Fruit fly (Drosophila melanogaster): Measurements from ENCODE around the gene Fhos.

DNA sequence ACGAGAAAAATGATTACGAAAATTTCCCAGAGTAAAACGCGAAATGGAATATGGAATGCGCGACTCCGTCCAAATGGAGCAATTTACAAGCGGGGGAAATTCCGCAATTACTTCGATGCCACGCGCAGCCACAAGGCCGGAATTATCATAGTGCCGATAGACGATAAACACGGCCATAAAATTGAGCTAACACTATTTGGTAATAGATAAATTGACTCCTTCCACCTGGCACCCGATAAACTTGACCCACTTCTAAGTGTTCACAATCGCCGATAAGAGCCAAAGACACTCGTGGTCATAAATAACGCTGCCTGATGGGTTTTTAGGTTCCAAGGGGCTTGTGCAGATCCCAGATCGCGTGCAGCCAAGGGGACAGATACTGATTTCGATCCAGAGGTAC is 46.3 kb upstream of the Fhos start:
- TF ChIP-seq CG1620 (GFP tag; optimal IDR thresholded peaks at IDR 0.05) (no peak), CG33017 (tag; optimal IDR thresholded peaks at IDR 0.05) (no peak), tj (GFP tag; optimal IDR thresholded peaks at IDR 0.05) (no peak), cic (GFP tag; optimal IDR thresholded peaks at IDR 0.05) (no peak), ovo (GFP tag; optimal IDR thresholded peaks at IDR 0.05) (no peak), kay (GFP tag; ENCODE audit: borderline replicate concordance) (no peak), CG5204 (GFP tag; optimal IDR thresholded peaks at IDR 0.05) (no peak), Mnt (GFP tag; optimal IDR thresholded peaks at IDR 0.05) (no peak), Hr96 (GFP tag; optimal IDR thresholded peaks at IDR 0.05) (no peak), bab1 (GFP tag; optimal IDR thresholded peaks at IDR 0.05) (no peak), pad (GFP tag; optimal IDR thresholded peaks at IDR 0.05) (no peak), cnc (optimal IDR thresholded peaks at IDR 0.05) (no peak)
